Worm (Caenorhabditis elegans) whole organism, L4 larva: ENCODE measurements around the gene F54E7.6.

Experiments
- F10B5.3 ChIP-seq: sonication (generic microtip); optimal IDR thresholded peaks from 2 replicates; lab custom pipeline; 2016; ENCODE audit warnings: mild to moderate bottlenecking, missing genetic modification characterization, missing compliant biosample characterization
- F49E8.2 ChIP-seq: sonication (generic microtip); optimal IDR thresholded peaks from 2 replicates; lab custom pipeline; 2016; ENCODE audit warnings: missing compliant biosample characterization, mild to moderate bottlenecking, missing genetic modification characterization, borderline replicate concordance
- T20F7.1 ChIP-seq: fragments of 200-800 bp; sonication (Bioruptor generic); optimal IDR thresholded peaks from 2 replicates; lab custom pipeline; 2018; ENCODE audit warnings: mild to moderate bottlenecking, missing genetic modification characterization, missing compliant biosample characterization
- Y105C5A.15 ChIP-seq: fragments of 200-800 bp; sonication (Bioruptor generic); IDR thresholded peaks from 2 replicates; pipeline ENCODE4 v1.3.6; 2022; ENCODE audit warnings: missing genetic modification characterization, missing compliant biosample characterization
- Y48G9A.11 ChIP-seq: fragments of 200-800 bp; sonication (Bioruptor generic); IDR thresholded peaks from 2 replicates; pipeline ENCODE4 v1.3.6; 2022; ENCODE audit warnings: missing genetic modification reagents, missing genetic modification characterization, missing compliant biosample characterization
- Y75B8A.6 ChIP-seq: fragments of 200-800 bp; sonication (Bioruptor generic); IDR thresholded peaks from 2 replicates; pipeline ENCODE4 v1.3.6; 2022; ENCODE audit warnings: missing genetic modification reagents, missing genetic modification characterization, missing compliant biosample characterization
- ZK546.5 ChIP-seq, 2 experiments: sonication (generic microtip); optimal IDR thresholded peaks; 2 replicates each; lab custom pipeline; 2017; ENCODE audit warnings: missing biosample characterization in 2 of 2, missing genetic modification characterization in 2 of 2
- aha-1 ChIP-seq: fragments of 150-350 bp; peaks from one replicate; lab custom pipeline; 2014; ENCODE audit warnings: missing biosample characterization, missing genetic modification characterization
- arid-1 ChIP-seq: fragments of 200-800 bp; sonication (Bioruptor generic); conservative IDR thresholded peaks from 2 replicates; pipeline ENCODE4 v1.3.6; 2022; ENCODE audit warnings: missing genetic modification reagents, missing genetic modification characterization, missing compliant biosample characterization
- ceh-20 ChIP-seq: fragments of 200-800 bp; sonication (Bioruptor generic); IDR thresholded peaks from 2 replicates; pipeline ENCODE4 v1.3.6; 2022; ENCODE audit warnings: missing genetic modification reagents, missing genetic modification characterization, missing compliant biosample characterization
- ceh-62 ChIP-seq: sonication (generic microtip); optimal IDR thresholded peaks from 2 replicates; lab custom pipeline; 2017; ENCODE audit warnings: missing biosample characterization, missing genetic modification characterization
- ceh-82 ChIP-seq: sonication (generic microtip); optimal IDR thresholded peaks from 2 replicates; lab custom pipeline; 2017; ENCODE audit warnings: missing biosample characterization, missing genetic modification characterization
- daf-16 ChIP-seq, 3 experiments: sonication (generic microtip); optimal IDR thresholded peaks; 2 replicates each; lab custom pipeline; 2016 to 2017; ENCODE audit warnings: missing genetic modification characterization in 3 of 3, missing genetic modification reagents in 3 of 3, mild to moderate bottlenecking in 2 of 3, missing compliant biosample characterization in 2 of 3, missing biosample characterization in 1 of 3, moderate library complexity in 1 of 3
- dmd-9 ChIP-seq: fragments of 200-800 bp; sonication (Bioruptor generic); IDR thresholded peaks from 2 replicates; pipeline ENCODE4 v1.3.6; 2022; ENCODE audit warnings: missing genetic modification reagents, missing genetic modification characterization, missing compliant biosample characterization
- dpl-1 ChIP-seq: fragments of 150-350 bp; optimal IDR thresholded peaks from 2 replicates; lab custom pipeline; 2014; ENCODE audit warnings: missing biosample characterization, missing genetic modification reagents, missing genetic modification characterization
- duxl-1 ChIP-seq: sonication (generic microtip); optimal IDR thresholded peaks from 2 replicates; lab custom pipeline; 2016; ENCODE audit warnings: mild to moderate bottlenecking, missing genetic modification characterization, moderate library complexity, missing compliant biosample characterization; ENCODE audit not compliant: poor library complexity
- fkh-10 ChIP-seq: fragments of 150-350 bp; optimal IDR thresholded peaks from 2 replicates; lab custom pipeline; 2014; ENCODE audit warnings: missing biosample characterization, missing genetic modification reagents, missing genetic modification characterization
- gei-8 ChIP-seq: fragments of 200-800 bp; sonication (Bioruptor generic); optimal IDR thresholded peaks from 2 replicates; lab custom pipeline; 2018; ENCODE audit warnings: mild to moderate bottlenecking, missing genetic modification characterization, missing compliant biosample characterization
- hmg-1.1 ChIP-seq: fragments of 200-800 bp; sonication (Bioruptor generic); IDR thresholded peaks from 2 replicates; pipeline ENCODE4 v1.3.6; 2022; ENCODE audit warnings: missing genetic modification reagents, missing genetic modification characterization, missing compliant biosample characterization
- lin-13 ChIP-seq: fragments of 150-350 bp; optimal IDR thresholded peaks from 2 replicates; lab custom pipeline; 2014; ENCODE audit warnings: missing biosample characterization, missing genetic modification reagents, missing genetic modification characterization
- lin-15B ChIP-seq: fragments of 150-350 bp; sonication (generic microtip); optimal IDR thresholded peaks from 3 replicates; lab custom pipeline; 2014; ENCODE audit warnings: missing biosample characterization, missing genetic modification characterization
- lin-38 ChIP-seq: fragments of 200-800 bp; sonication (Bioruptor generic); IDR thresholded peaks from 2 replicates; pipeline ENCODE4 v1.3.6; 2022; ENCODE audit warnings: missing genetic modification reagents, missing genetic modification characterization, missing compliant biosample characterization
- lin-39 ChIP-seq: fragments of 150-350 bp; optimal IDR thresholded peaks from 2 replicates; lab custom pipeline; 2014; ENCODE audit warnings: missing biosample characterization, missing genetic modification reagents, missing genetic modification characterization
- lsy-2 ChIP-seq, 2 experiments: fragments of 150-350 bp in 1 of 2; sonication (generic microtip) in 1 of 2; optimal IDR thresholded peaks; 2 replicates each; lab custom pipeline; 2014 to 2017; ENCODE audit warnings: missing biosample characterization in 2 of 2, missing genetic modification characterization in 2 of 2
- mes-2 ChIP-seq: sonication (generic microtip); optimal IDR thresholded peaks from 2 replicates; lab custom pipeline; 2016; ENCODE audit warnings: missing genotype, mild to moderate bottlenecking, missing genetic modification characterization, missing compliant biosample characterization; ENCODE audit not compliant: poor library complexity, severe bottlenecking
- mxl-3 ChIP-seq: fragments of 200-800 bp; sonication (Bioruptor generic); optimal IDR thresholded peaks from 2 replicates; lab custom pipeline; 2018; ENCODE audit warnings: mild to moderate bottlenecking, missing genetic modification characterization, missing compliant biosample characterization
- nhr-10 ChIP-seq: fragments of 150-350 bp; optimal IDR thresholded peaks from 2 replicates; lab custom pipeline; 2014; ENCODE audit warnings: missing biosample characterization, missing genetic modification characterization
- nhr-237 ChIP-seq: sonication (generic microtip); optimal IDR thresholded peaks from 2 replicates; lab custom pipeline; 2017; ENCODE audit warnings: missing biosample characterization, missing genetic modification characterization
- nhr-28 ChIP-seq: fragments of 150-350 bp; optimal IDR thresholded peaks from 2 replicates; lab custom pipeline; 2014; ENCODE audit warnings: missing biosample characterization, missing genetic modification characterization
- nhr-42 ChIP-seq: fragments of 200-800 bp; sonication (Bioruptor generic); IDR thresholded peaks from 2 replicates; pipeline ENCODE4 v1.3.6; 2022; ENCODE audit warnings: missing genetic modification characterization, missing compliant biosample characterization
- nhr-6 ChIP-seq: fragments of 150-350 bp; optimal IDR thresholded peaks from 2 replicates; lab custom pipeline; 2014; ENCODE audit warnings: missing biosample characterization, missing genetic modification characterization
- pha-4 ChIP-seq, 2 experiments: fragments of 150-350 bp in 1 of 2; fragments of 200-800 bp in 1 of 2; sonication (Bioruptor generic) in 1 of 2; IDR thresholded peaks in 1 of 2; optimal IDR thresholded peaks in 1 of 2; 2 replicates each; pipeline versions ENCODE4 v1.3.6 to Lab custom; 2014 to 2022; ENCODE audit warnings: missing genetic modification characterization in 2 of 2, missing genetic modification reagents in 2 of 2, missing biosample characterization in 1 of 2, missing compliant biosample characterization in 1 of 2
- pqm-1 ChIP-seq: sonication (generic microtip); optimal IDR thresholded peaks from 2 replicates; lab custom pipeline; 2017; ENCODE audit warnings: missing biosample characterization, missing genetic modification characterization
- set-16 ChIP-seq: fragments of 200-800 bp; sonication (Bioruptor generic); IDR thresholded peaks from 2 replicates; pipeline ENCODE4 v1.3.6; 2022; ENCODE audit warnings: missing genetic modification reagents, missing genetic modification characterization, missing compliant biosample characterization
- snpc-1.2 ChIP-seq: fragments of 200-800 bp; sonication (Bioruptor generic); IDR thresholded peaks from 2 replicates; pipeline ENCODE4 v1.3.6; 2022; ENCODE audit warnings: missing genetic modification reagents, missing genetic modification characterization, missing compliant biosample characterization
- tra-1 ChIP-seq: fragments of 200-800 bp; sonication (Bioruptor generic); IDR thresholded peaks from 2 replicates; pipeline ENCODE4 v1.3.6; 2022; ENCODE audit warnings: missing genetic modification reagents, missing genetic modification characterization, missing compliant biosample characterization
- unc-130 ChIP-seq: sonication (generic microtip); optimal IDR thresholded peaks from 2 replicates; lab custom pipeline; 2016; ENCODE audit warnings: missing genetic modification reagents, missing genetic modification characterization, missing compliant biosample characterization
- unc-62 ChIP-seq, 3 experiments: fragments of 150-350 bp in 1 of 3; sonication (generic microtip); optimal IDR thresholded peaks in 2 of 3; peaks in 1 of 3; 1 replicate in 1 of 3; 2 replicates in 2 of 3; lab custom pipeline; 2014 to 2017; ENCODE audit warnings: missing biosample characterization in 3 of 3, missing genetic modification characterization in 3 of 3, missing genetic modification reagents in 3 of 3, missing genotype in 1 of 3
- zip-2 ChIP-seq: fragments of 150-350 bp; optimal IDR thresholded peaks from 2 replicates; lab custom pipeline; 2014; ENCODE audit warnings: missing biosample characterization, missing genetic modification characterization

Gene F54E7.6

DNA sequence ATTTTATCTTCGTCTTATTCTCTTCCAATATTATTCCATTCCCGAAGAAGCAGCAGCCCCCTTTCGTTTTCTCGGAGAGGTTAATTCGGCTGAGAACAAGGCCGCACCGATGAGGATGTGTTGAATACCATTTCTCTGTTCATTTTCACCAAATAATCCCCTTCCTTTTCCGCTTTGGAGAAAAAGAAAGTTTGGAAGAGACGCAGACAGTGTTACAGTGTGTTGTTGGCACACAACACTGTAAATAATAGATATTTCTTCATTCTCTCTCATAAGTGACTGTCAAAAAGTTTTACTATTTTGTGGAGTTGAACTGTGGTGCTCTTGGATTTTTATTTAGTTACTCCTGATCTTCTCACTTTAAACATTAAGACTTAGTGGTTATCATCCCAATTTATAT lies 4.4 kb upstream of the F54E7.6 start:
- no peak for TF ChIP-seq fkh-10 (GFP tag; lab: Kevin White, UChicago)
- no peak for TF ChIP-seq F10B5.3 (tag; lab: Kevin White, UChicago)
- no peak for TF ChIP-seq ZK546.5 (tag; optimal IDR thresholded peaks at IDR 0.05; lab: Kevin White, UChicago)
- no peak for TF ChIP-seq ceh-20 (GFP tag; lab: Robert Waterston, UW)
- TF ChIP-seq mes-2 (tag; lab: Kevin White, UChicago): peak; percentile 13
- TF ChIP-seq unc-62 (GFP tag; optimal IDR thresholded peaks at IDR 0.05 in 1 of 2; lab: Kevin White, UChicago): no peak
- TF ChIP-seq unc-62 (tag; optimal IDR thresholded peaks at IDR 0.05; lab: Kevin White, UChicago): no peak
- no peak for TF ChIP-seq gei-8 (GFP tag; lab: Kevin White, UChicago)
- no peak for TF ChIP-seq T20F7.1
- TF ChIP-seq duxl-1 (tag; lab: Kevin White, UChicago): no peak
- no peak for TF ChIP-seq F49E8.2
- no peak for TF ChIP-seq tra-1
- peak; percentile 31 for TF ChIP-seq nhr-28 (tag; lab: Kevin White, UChicago)
- no peak for TF ChIP-seq Y75B8A.6
- TF ChIP-seq nhr-237 (tag; lab: Kevin White, UChicago): no peak
- no peak for TF ChIP-seq nhr-6 (tag; lab: Kevin White, UChicago)
- TF ChIP-seq nhr-42 (GFP tag; lab: Robert Waterston, UW): no peak
- no peak for TF ChIP-seq lin-15B (tag; lab: Kevin White, UChicago)
- no peak for TF ChIP-seq ceh-62 (tag; lab: Kevin White, UChicago)
- peak; percentile 1 for TF ChIP-seq pqm-1
- no peak for TF ChIP-seq set-16 (GFP tag; lab: Robert Waterston, UW)

DNA sequence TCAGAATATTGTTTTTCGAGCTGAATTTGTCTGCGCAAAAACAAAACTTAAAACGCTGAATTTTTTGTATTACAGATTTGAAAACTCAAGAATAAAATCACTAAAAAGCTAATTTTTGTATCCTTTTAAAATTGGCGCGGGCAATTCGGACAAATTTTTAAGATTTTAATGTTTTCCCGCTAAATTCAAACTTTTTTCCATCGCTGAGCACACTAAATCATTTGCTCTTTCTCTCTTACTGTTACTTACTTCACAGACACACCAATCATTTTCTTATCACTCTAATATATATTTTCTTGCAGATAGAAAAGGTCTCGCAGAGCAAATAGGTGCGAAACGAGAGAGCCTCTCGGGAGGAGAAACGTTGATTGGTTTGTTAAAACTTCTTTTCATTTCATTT lies 3.0 kb upstream of the F54E7.6 start, which contains the start of gene par-3:
par-3 (plus strand) TSS at position 301 of the 400 bp plus-strand sequence.
- TF ChIP-seq zip-2 (tag; lab: Kevin White, UChicago) (no peak), aha-1 (peak; percentile 42), nhr-10 (tag; lab: Kevin White, UChicago) (no peak), pqm-1 (peak; percentile 53), hmg-1.1 (GFP tag; lab: Robert Waterston, UW) (no peak)

DNA sequence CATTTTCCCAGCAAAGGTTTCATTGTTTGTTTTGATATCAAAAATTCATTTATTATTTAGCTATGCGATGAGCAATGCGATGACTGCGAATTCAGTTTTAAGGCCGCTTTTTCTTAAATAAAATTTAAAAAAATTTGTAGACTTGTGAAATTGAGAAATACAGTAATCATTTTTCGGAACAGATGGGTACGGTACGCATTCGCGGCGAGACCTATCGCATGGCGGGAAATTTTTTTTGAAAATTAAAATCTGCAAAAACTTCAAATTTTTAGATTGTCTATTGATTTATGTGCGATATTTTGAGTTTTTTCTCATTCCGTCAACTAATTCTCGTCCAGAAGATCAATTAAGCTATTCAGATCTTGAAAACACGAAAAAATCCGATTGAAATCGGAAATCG lies 2.6 kb upstream of the F54E7.6 start:
- TF ChIP-seq ceh-82 (no peak), lin-39 (tag; lab: Kevin White, UChicago) (no peak), nhr-42 (GFP tag; lab: Robert Waterston, UW) (no peak), arid-1 (GFP tag; lab: Robert Waterston, UW) (no peak), unc-130 (peak; percentile 87), pqm-1 (no peak), mxl-3 (GFP tag; lab: Kevin White, UChicago) (no peak), pha-4 (GFP tag; IDR thresholded peaks at IDR 0.05; lab: Robert Waterston, UW) (no peak), pha-4 (tag; optimal IDR thresholded peaks at IDR 0.05; lab: Kevin White, UChicago) (no peak), snpc-1.2 (GFP tag; lab: Robert Waterston, UW) (peak; percentile 60; the same call in 1 of the 2 replicates), Y48G9A.11 (peak; percentile 79), dpl-1 (GFP tag; lab: Kevin White, UChicago) (no peak), Y105C5A.15 (GFP tag; lab: Robert Waterston, UW) (no peak), nhr-6 (tag; lab: Kevin White, UChicago) (no peak), dmd-9 (GFP tag; lab: Robert Waterston, UW) (no peak), lin-13 (GFP tag; lab: Kevin White, UChicago) (no peak), daf-16 (GFP tag; optimal IDR thresholded peaks at IDR 0.05; lab: Kevin White, UChicago) (no peak), daf-16 (tag; optimal IDR thresholded peaks at IDR 0.05; lab: Kevin White, UChicago) (no peak), gei-8 (GFP tag; lab: Kevin White, UChicago) (no peak), lsy-2 (tag; optimal IDR thresholded peaks at IDR 0.05; lab: Kevin White, UChicago) (peak in 1 of 2 experiments; percentile 73), lin-38 (GFP tag; lab: Robert Waterston, UW) (peak; percentile 81), F49E8.2 (peak; percentile 85)
